Worm (Caenorhabditis elegans) whole organism, L1 larva: ENCODE measurements around the gene Y51A2D.21.

Source experiments
- C16A3.4 ChIP-seq: fragments of 150-350 bp; optimal IDR thresholded peaks from 2 replicates; lab custom pipeline; 2014; ENCODE audit warnings: missing biosample characterization, missing genetic modification characterization
- F16B12.6 ChIP-seq: fragments of 150-350 bp; optimal IDR thresholded peaks from 2 replicates; lab custom pipeline; 2014; ENCODE audit warnings: missing biosample characterization, missing genetic modification characterization
- blmp-1 ChIP-seq: fragments of 150-350 bp; optimal IDR thresholded peaks from 2 replicates; lab custom pipeline; 2014; ENCODE audit warnings: missing biosample characterization, missing genetic modification characterization
- ceh-8 ChIP-seq: fragments of 200-800 bp; sonication (Bioruptor generic); optimal IDR thresholded peaks from 2 replicates; lab custom pipeline; 2018; ENCODE audit warnings: mild to moderate bottlenecking, missing genetic modification characterization, moderate library complexity, missing compliant biosample characterization
- ces-1 ChIP-seq: fragments of 150-350 bp; optimal IDR thresholded peaks from 2 replicates; lab custom pipeline; 2014; ENCODE audit warnings: missing biosample characterization, missing genetic modification reagents, missing genetic modification characterization
- dpl-1 ChIP-seq, 3 experiments: fragments of 150-350 bp in 2 of 3; sonication (generic microtip) in 1 of 3; optimal IDR thresholded peaks; 2 replicates each; lab custom pipeline; 2014 to 2017; ENCODE audit warnings: missing biosample characterization in 3 of 3, missing genetic modification characterization in 3 of 3, missing genetic modification reagents in 3 of 3
- efl-1 ChIP-seq, 4 experiments: fragments of 150-350 bp; optimal IDR thresholded peaks in 3 of 4; peaks in 1 of 4; 1 replicate in 1 of 4; 2 replicates in 3 of 4; lab custom pipeline; 2014; ENCODE audit warnings: missing biosample characterization in 2 of 4, missing genetic modification characterization in 2 of 4, missing genetic modification reagents in 2 of 4
- efl-3 ChIP-seq: fragments of 200-800 bp; sonication (Bioruptor generic); optimal IDR thresholded peaks from 2 replicates; lab custom pipeline; 2018; ENCODE audit warnings: mild to moderate bottlenecking, missing genetic modification characterization, missing compliant biosample characterization
- egl-13 ChIP-seq: sonication (generic microtip); optimal IDR thresholded peaks from 2 replicates; lab custom pipeline; 2016; ENCODE audit warnings: missing genotype, missing genetic modification reagents, missing genetic modification characterization, missing compliant biosample characterization
- egl-27 ChIP-seq, 2 experiments: fragments of 150-350 bp in 1 of 2; sonication (generic microtip); optimal IDR thresholded peaks; 3 replicates each; lab custom pipeline; 2017 to 2018; ENCODE audit warnings: missing biosample characterization in 2 of 2, missing genetic modification characterization in 2 of 2, missing genetic modification reagents in 2 of 2
- elt-2 ChIP-seq: sonication (generic microtip); optimal IDR thresholded peaks from 2 replicates; lab custom pipeline; 2016; ENCODE audit warnings: missing genetic modification characterization, mild to moderate bottlenecking, inconsistent platforms, missing compliant biosample characterization, missing genetic modification reagents
- elt-3 ChIP-seq, 6 experiments: fragments of 150-350 bp in 1 of 6; sonication (generic microtip); optimal IDR thresholded peaks; 2 replicates each; lab custom pipeline; 2017 to 2018; ENCODE audit warnings: missing biosample characterization in 6 of 6, missing genetic modification characterization in 6 of 6, inconsistent platforms in 1 of 6
- fkh-4 ChIP-seq: sonication (generic microtip); optimal IDR thresholded peaks from 2 replicates; lab custom pipeline; 2016; ENCODE audit warnings: missing compliant biosample characterization, missing genetic modification characterization, borderline replicate concordance
- hlh-17 ChIP-seq: fragments of 200-800 bp; sonication (Bioruptor generic); optimal IDR thresholded peaks from 2 replicates; lab custom pipeline; 2018; ENCODE audit warnings: missing genetic modification characterization, mild to moderate bottlenecking, missing compliant biosample characterization, moderate library complexity, borderline replicate concordance
- hpl-2 ChIP-seq: fragments of 150-350 bp; optimal IDR thresholded peaks from 2 replicates; lab custom pipeline; 2014; ENCODE audit warnings: missing biosample characterization, missing genetic modification reagents, missing genetic modification characterization
- isw-1 ChIP-seq: fragments of 200-800 bp; sonication (Bioruptor generic); IDR thresholded peaks from 2 replicates; pipeline ENCODE4 v1.3.6; 2022; ENCODE audit warnings: missing genetic modification characterization, missing compliant biosample characterization
- lin-14 ChIP-seq: fragments of 200-800 bp; sonication (Bioruptor generic); optimal IDR thresholded peaks from 2 replicates; lab custom pipeline; 2018; ENCODE audit warnings: mild to moderate bottlenecking, missing genetic modification characterization, moderate library complexity, missing compliant biosample characterization
- lin-15B ChIP-seq: fragments of 150-350 bp; sonication (generic microtip); optimal IDR thresholded peaks from 3 replicates; lab custom pipeline; 2014; ENCODE audit warnings: missing biosample characterization, missing genetic modification characterization
- lin-35 ChIP-seq, 2 experiments: fragments of 150-350 bp; optimal IDR thresholded peaks; 2 replicates each; lab custom pipeline; 2014; ENCODE audit warnings: missing biosample characterization in 2 of 2, missing genetic modification characterization in 2 of 2, missing genetic modification reagents in 2 of 2
- lsy-2 ChIP-seq, 2 experiments: fragments of 150-350 bp; optimal IDR thresholded peaks; 2 replicates each; lab custom pipeline; 2014; ENCODE audit warnings: missing biosample characterization in 2 of 2, missing genetic modification characterization in 2 of 2
- mab-9 ChIP-seq: fragments of 200-800 bp; sonication (Bioruptor generic); IDR thresholded peaks from 2 replicates; pipeline ENCODE4 v1.3.6; 2022; ENCODE audit warnings: missing genetic modification reagents, missing genetic modification characterization, missing compliant biosample characterization
- mdl-1 ChIP-seq, 2 experiments: fragments of 150-350 bp; optimal IDR thresholded peaks; 2 replicates each; lab custom pipeline; 2014 to 2017; ENCODE audit warnings: missing biosample characterization in 2 of 2, missing genetic modification characterization in 2 of 2, inconsistent platforms in 1 of 2
- mep-1 ChIP-seq: fragments of 150-350 bp; optimal IDR thresholded peaks from 2 replicates; lab custom pipeline; 2014; ENCODE audit warnings: missing biosample characterization, missing genetic modification characterization
- nhr-12 ChIP-seq: sonication (generic microtip); optimal IDR thresholded peaks from 2 replicates; lab custom pipeline; 2017; ENCODE audit warnings: missing biosample characterization, missing genetic modification characterization
- nhr-20 ChIP-seq: sonication (generic microtip); optimal IDR thresholded peaks from 2 replicates; lab custom pipeline; 2016; ENCODE audit warnings: mild to moderate bottlenecking, missing genetic modification characterization, missing compliant biosample characterization
- nhr-237 ChIP-seq: fragments of 150-350 bp; optimal IDR thresholded peaks from 2 replicates; lab custom pipeline; 2014; ENCODE audit warnings: missing biosample characterization, missing genetic modification characterization
- nhr-71 ChIP-seq: sonication (generic microtip); optimal IDR thresholded peaks from 2 replicates; lab custom pipeline; 2016; ENCODE audit warnings: mild to moderate bottlenecking, missing genetic modification characterization, moderate library complexity, missing compliant biosample characterization
- nhr-85 ChIP-seq: sonication (generic microtip); peaks from one replicate; lab custom pipeline; 2016; ENCODE audit warnings: missing genetic modification characterization, inconsistent platforms, missing compliant biosample characterization
- nhr-90 ChIP-seq: sonication (generic microtip); optimal IDR thresholded peaks from 2 replicates; lab custom pipeline; 2016; ENCODE audit warnings: mild to moderate bottlenecking, missing genetic modification characterization, missing compliant biosample characterization; ENCODE audit not compliant: poor library complexity
- pag-3 ChIP-seq: sonication (generic microtip); optimal IDR thresholded peaks from 2 replicates; lab custom pipeline; 2017; ENCODE audit warnings: missing genetic modification characterization, mild to moderate bottlenecking, missing compliant biosample characterization, antibody characterized with exemption, borderline replicate concordance; ENCODE audit not compliant: insufficient read depth
- skn-1 ChIP-seq: fragments of 150-350 bp; optimal IDR thresholded peaks from 2 replicates; lab custom pipeline; 2014; ENCODE audit warnings: missing biosample characterization, missing genetic modification characterization
- snpc-4 ChIP-seq: fragments of 150-350 bp; optimal IDR thresholded peaks from 2 replicates; lab custom pipeline; 2014; ENCODE audit warnings: missing biosample characterization, missing genetic modification characterization
- snu-23 ChIP-seq: sonication (generic microtip); optimal IDR thresholded peaks from 2 replicates; lab custom pipeline; 2016; ENCODE audit warnings: missing genetic modification characterization, missing compliant biosample characterization
- sox-4 ChIP-seq: sonication (generic microtip); optimal IDR thresholded peaks from 2 replicates; lab custom pipeline; 2016; ENCODE audit warnings: missing genetic modification characterization, missing compliant biosample characterization
- sptf-1 ChIP-seq: fragments of 150-350 bp; optimal IDR thresholded peaks from 2 replicates; lab custom pipeline; 2014; ENCODE audit warnings: missing biosample characterization, missing genetic modification characterization
- unc-130 ChIP-seq: fragments of 150-350 bp; optimal IDR thresholded peaks from 2 replicates; lab custom pipeline; 2017; ENCODE audit warnings: missing biosample characterization, missing genetic modification characterization, inconsistent platforms
- unc-30 ChIP-seq: sonication (generic microtip); optimal IDR thresholded peaks from 2 replicates; lab custom pipeline; 2017; ENCODE audit warnings: missing biosample characterization, missing genetic modification characterization
- unc-62 ChIP-seq: fragments of 150-350 bp; optimal IDR thresholded peaks from 2 replicates; lab custom pipeline; 2014; ENCODE audit warnings: missing biosample characterization, missing genetic modification reagents, missing genetic modification characterization
- unc-98 ChIP-seq: fragments of 200-800 bp; sonication (Bioruptor generic); IDR thresholded peaks from 2 replicates; pipeline ENCODE4 v1.3.6; 2022; ENCODE audit warnings: missing genetic modification characterization, missing compliant biosample characterization

The Y51A2D.21 gene

DNA sequence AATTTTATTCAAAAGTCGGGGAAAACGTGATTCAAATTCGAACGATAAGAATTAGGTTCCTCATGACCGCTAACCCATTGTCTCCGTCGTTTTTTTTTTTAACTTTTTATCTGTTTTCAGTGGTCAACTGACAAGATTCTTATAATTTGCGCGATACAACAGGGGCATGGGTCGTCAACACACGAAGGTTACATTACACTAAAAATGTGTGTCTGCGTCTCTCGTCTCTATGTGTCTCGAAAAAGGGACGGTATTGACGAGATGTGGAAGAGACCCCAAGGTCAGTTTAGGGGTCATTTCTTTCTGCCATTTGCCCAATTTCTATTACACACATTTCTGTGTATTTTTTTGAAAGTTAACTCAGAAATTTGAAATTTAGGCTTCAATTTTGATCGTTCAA lies 2.2 kb upstream of the Y51A2D.21 start:
- TF ChIP-seq nhr-20, result peak; percentile 21
- TF ChIP-seq sox-4 (tag; lab: Kevin White, UChicago), result no peak
- TF ChIP-seq lsy-2 (tag; optimal IDR thresholded peaks at IDR 0.05; lab: Kevin White, UChicago), result peak in 1 of 2 experiments; percentile 18
- TF ChIP-seq blmp-1 (tag; lab: Kevin White, UChicago), result peak; percentile 36
- peak in 1 of 2 experiments; percentile 39 for TF ChIP-seq mdl-1 (tag; optimal IDR thresholded peaks at IDR 0.05; lab: Kevin White, UChicago)
- no peak for TF ChIP-seq nhr-12 (tag; lab: Kevin White, UChicago)
- peak; percentile 14 for TF ChIP-seq nhr-90 (tag; lab: Kevin White, UChicago)
- no peak for TF ChIP-seq egl-27 (tag; optimal IDR thresholded peaks at IDR 0.05; lab: Kevin White, UChicago)
- no peak for TF ChIP-seq egl-13 (tag; lab: Kevin White, UChicago)
- peak; percentile 14 for TF ChIP-seq mep-1 (tag; lab: Kevin White, UChicago)
- TF ChIP-seq C16A3.4, result no peak
- peak in 4 of 6 experiments; percentile 3 to 24 (median 16) for TF ChIP-seq elt-3 (tag; optimal IDR thresholded peaks at IDR 0.05; lab: Kevin White, UChicago)
- TF ChIP-seq lin-35 (GFP tag; optimal IDR thresholded peaks at IDR 0.05; lab: Kevin White, UChicago), result peak in 1 of 2 experiments; percentile 53
- TF ChIP-seq dpl-1 (GFP tag; optimal IDR thresholded peaks at IDR 0.05; lab: Kevin White, UChicago), result peak in 1 of 3 experiments; percentile 15
- peak; percentile 67 for TF ChIP-seq lin-14 (GFP tag; lab: Kevin White, UChicago)
- peak; percentile 25 for TF ChIP-seq nhr-71 (tag; lab: Kevin White, UChicago)
- TF ChIP-seq snu-23, result peak; percentile 40

DNA sequence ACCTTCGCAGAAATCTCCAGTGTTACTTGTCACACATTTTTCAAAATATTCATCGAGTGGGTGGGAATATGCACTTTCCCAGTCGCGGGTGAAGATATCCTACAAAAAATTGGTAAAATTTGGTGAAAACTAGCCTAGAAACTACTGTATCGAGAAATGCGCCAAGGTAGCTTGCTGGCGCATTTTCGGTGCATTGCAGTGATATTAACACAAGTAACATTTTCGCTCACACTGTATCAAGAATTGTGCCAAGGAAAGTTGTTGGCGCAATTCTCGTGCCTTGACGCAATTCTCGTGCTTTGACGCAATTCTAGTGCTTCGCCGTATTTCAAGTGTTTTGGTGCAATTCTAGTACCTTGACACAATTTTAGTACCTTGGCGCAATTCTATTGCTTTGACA lies 1.6 kb downstream of the Y51A2D.21 start:
- no peak for TF ChIP-seq unc-98
- TF ChIP-seq lin-15B (tag; lab: Kevin White, UChicago), result no peak
- peak; percentile 72 for TF ChIP-seq nhr-85
- TF ChIP-seq lsy-2 (tag; optimal IDR thresholded peaks at IDR 0.05; lab: Kevin White, UChicago), result peak in 1 of 2 experiments; percentile 59
- no peak for TF ChIP-seq fkh-4 (tag; lab: Kevin White, UChicago)

DNA sequence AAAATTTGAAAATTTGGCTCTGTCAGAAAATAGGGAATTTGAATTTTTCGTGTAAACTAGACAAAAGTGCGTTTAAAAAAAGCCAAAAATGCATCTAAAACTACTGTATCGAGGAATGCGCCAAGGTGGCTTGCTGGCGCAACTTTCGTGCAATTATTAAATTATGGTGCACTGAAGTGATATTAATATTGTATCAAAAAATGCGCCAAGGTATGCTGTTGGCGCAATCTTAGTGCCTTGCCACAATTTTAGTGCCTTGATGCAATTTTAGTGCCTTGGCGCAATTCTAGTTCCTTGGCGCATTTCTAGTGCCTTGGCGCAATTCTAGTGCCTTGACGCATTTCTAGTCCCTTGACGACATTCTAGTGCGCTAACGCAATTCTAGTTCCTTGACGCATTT lies 3.5 kb downstream of the Y51A2D.21 start:
- TF ChIP-seq unc-30 (tag; lab: Kevin White, UChicago) (no peak), snpc-4 (tag; lab: Kevin White, UChicago) (no peak), lin-15B (tag; lab: Kevin White, UChicago) (no peak), skn-1 (tag; lab: Kevin White, UChicago) (no peak), unc-130 (tag; lab: Kevin White, UChicago) (no peak), nhr-85 (no peak), mab-9 (no peak), ces-1 (GFP tag; lab: Kevin White, UChicago) (no peak), F16B12.6 (tag; lab: Kevin White, UChicago) (no peak), unc-62 (GFP tag; lab: Kevin White, UChicago) (no peak), lsy-2 (tag; optimal IDR thresholded peaks at IDR 0.05; lab: Kevin White, UChicago) (peak in 1 of 2 experiments; percentile 16), elt-2 (tag; lab: Kevin White, UChicago) (no peak), hlh-17 (no peak), isw-1 (GFP tag; lab: Robert Waterston, UW) (no peak), ceh-8 (GFP tag; lab: Kevin White, UChicago) (no peak), efl-1 (optimal IDR thresholded peaks at IDR 0.05; lab: Kevin White, UChicago) (no peak), efl-1 (GFP tag; optimal IDR thresholded peaks at IDR 0.05 in 1 of 2; lab: Kevin White, UChicago) (peak in 1 of 2 experiments; percentile 91), nhr-237 (tag; lab: Kevin White, UChicago) (no peak)

DNA sequence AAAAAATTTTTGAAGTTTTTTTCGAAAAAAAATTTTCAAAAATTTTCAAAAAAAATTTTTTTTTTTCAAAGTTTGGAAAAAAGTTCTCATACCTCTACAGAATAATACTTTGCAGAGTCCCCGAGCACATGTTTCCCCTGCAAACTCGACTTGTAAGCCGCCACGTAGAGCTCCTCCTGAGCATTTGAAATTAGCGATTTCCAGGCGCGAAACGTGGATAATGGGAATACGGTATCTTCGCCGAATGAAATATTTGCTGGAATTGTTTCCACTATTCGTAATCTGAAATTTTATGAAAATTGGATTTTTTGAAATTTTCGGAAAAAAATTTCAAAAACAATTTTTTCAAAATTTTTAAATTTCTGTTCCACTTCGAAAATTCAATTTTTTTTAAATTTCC lies 4.5 kb downstream of the Y51A2D.21 start:
- TF ChIP-seq sptf-1 (tag; lab: Kevin White, UChicago) (no peak), pag-3 (tag; lab: Kevin White, UChicago) (no peak), efl-3 (GFP tag; lab: Kevin White, UChicago) (no peak), hpl-2 (no peak), nhr-90 (tag; lab: Kevin White, UChicago) (no peak)
